Fruit fly (Drosophila melanogaster) whole organism, adult: ENCODE results near the gene CSN1b.

Experiments
- CG11617 ChIP-seq: fragments of 200-800 bp; sonication (Bioruptor generic); optimal IDR thresholded peaks from 2 replicates; lab custom pipeline; 2017; ENCODE audit warnings: mild to moderate bottlenecking, missing biosample characterization, missing genetic modification reagents, missing genetic modification characterization
- CG12768 ChIP-seq: fragments of 200-800 bp; sonication (Bioruptor generic); optimal IDR thresholded peaks from 2 replicates; lab custom pipeline; 2017; ENCODE audit warnings: missing biosample characterization, missing genetic modification characterization, mild to moderate bottlenecking, moderate library complexity, missing genetic modification reagents
- CG1620 ChIP-seq: fragments of 200-800 bp; sonication (Bioruptor generic); optimal IDR thresholded peaks from 2 replicates; lab custom pipeline; 2016; ENCODE audit warnings: missing biosample characterization, missing genetic modification characterization
- CG33017 ChIP-seq: fragments of 200-800 bp; sonication (Bioruptor generic); optimal IDR thresholded peaks from 2 replicates; lab custom pipeline; 2018; ENCODE audit warnings: missing biosample characterization, mild to moderate bottlenecking, missing genetic modification characterization, moderate library complexity
- Hr96 ChIP-seq: fragments of 200-800 bp; sonication (Bioruptor generic); optimal IDR thresholded peaks from 2 replicates; lab custom pipeline; 2016; ENCODE audit warnings: missing biosample characterization, missing genetic modification characterization
- Mnt ChIP-seq: fragments of 200-800 bp; sonication (Bioruptor generic); optimal IDR thresholded peaks from 2 replicates; lab custom pipeline; 2016; ENCODE audit warnings: missing biosample characterization, mild to moderate bottlenecking, missing genetic modification characterization
- bab1 ChIP-seq: fragments of 200-800 bp; sonication (Bioruptor generic); optimal IDR thresholded peaks from 3 replicates; lab custom pipeline; 2019; ENCODE audit warnings: missing biosample characterization, mild to moderate bottlenecking, missing genetic modification characterization, moderate library complexity
- cic ChIP-seq: fragments of 200-800 bp; sonication (Bioruptor generic); optimal IDR thresholded peaks from 2 replicates; lab custom pipeline; 2017; ENCODE audit warnings: missing biosample characterization, mild to moderate bottlenecking, missing genetic modification characterization, moderate library complexity
- kay ChIP-seq: fragments of 200-800 bp; sonication (Bioruptor generic); peaks from one replicate; lab custom pipeline; 2016; ENCODE audit warnings: missing biosample characterization, missing genetic modification characterization, borderline replicate concordance

DNA sequence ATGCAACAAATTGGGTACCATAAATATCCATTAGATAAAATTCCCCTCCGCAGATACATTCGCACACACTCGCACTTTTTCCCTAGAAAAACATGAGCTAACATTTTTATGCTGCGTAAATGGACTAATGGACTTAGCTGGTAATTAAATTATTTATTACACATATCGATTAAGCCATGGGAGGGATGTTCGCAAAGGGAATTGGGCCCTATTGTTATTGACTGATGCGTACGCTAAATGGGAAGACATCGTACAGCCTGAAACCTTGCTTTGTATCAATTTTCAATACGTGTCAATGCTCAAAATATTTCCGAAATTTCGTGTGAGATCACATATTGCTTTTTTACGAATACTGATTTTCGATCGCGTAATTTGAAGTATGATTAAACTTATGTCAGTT lies 20.1 kb upstream of the CSN1b start, which contains the start of gene CG43049:
- TF ChIP-seq cic (no peak), CG33017 (tag; lab: Kevin White, UChicago) (no peak), CG1620 (no peak), CG11617 (GFP tag; lab: Kevin White, UChicago) (no peak), kay (peak; percentile 52), bab1 (GFP tag; lab: Kevin White, UChicago) (no peak), CG12768 (GFP tag; lab: Kevin White, UChicago) (no peak), Hr96 (GFP tag; lab: Kevin White, UChicago) (no peak), Mnt (no peak)
